Worm (Caenorhabditis elegans): ENCODE measurements around the gene K08E4.3.

ce11 chrIV:12033985-12034384 is 23.6 kb upstream of the K08E4.3 start, which contains the start of gene sqst-1:
- no peak for TF ChIP-seq aly-2 (tag; optimal IDR thresholded peaks at IDR 0.05)
- TF ChIP-seq zag-1 (tag; optimal IDR thresholded peaks at IDR 0.05): no peak
- no peak for TF ChIP-seq xbp-1 (tag; optimal IDR thresholded peaks at IDR 0.05)
- no peak for TF ChIP-seq zip-4 (GFP tag; optimal IDR thresholded peaks at IDR 0.05)
- no peak for TF ChIP-seq fkh-10 (GFP tag; optimal IDR thresholded peaks at IDR 0.05)
- TF ChIP-seq nhr-12 (tag; optimal IDR thresholded peaks at IDR 0.05): no peak
- TF ChIP-seq rnt-1 (tag; optimal IDR thresholded peaks at IDR 0.05): no peak
- no peak for TF ChIP-seq nhr-237 (tag; optimal IDR thresholded peaks at IDR 0.05)
- no peak for TF ChIP-seq ztf-11 (tag; optimal IDR thresholded peaks at IDR 0.05)
- TF ChIP-seq isw-1 (GFP tag; IDR thresholded peaks at IDR 0.05): no peak
- no peak for TF ChIP-seq ceh-82 (tag; optimal IDR thresholded peaks at IDR 0.05)
